Worm (Caenorhabditis elegans) whole organism, L4 larva: ENCODE measurements around the gene hpo-30.
A peak's percentile ranks its signal among the peaks of the same experiment; 100 is the strongest.

Source experiments
- D1046.2 ChIP-seq: fragments of 200-800 bp; sonication (Bioruptor generic); IDR thresholded peaks from 2 replicates; pipeline ENCODE4 v1.3.6; 2022; ENCODE audit warnings: missing genetic modification characterization, missing compliant biosample characterization
- F44E2.7 ChIP-seq: fragments of 200-800 bp; sonication (Bioruptor generic); IDR thresholded peaks from 2 replicates; pipeline ENCODE4 v2.1.2; 2022; ENCODE audit warnings: missing genetic modification characterization, missing compliant biosample characterization
- T26A8.4 ChIP-seq: fragments of 200-800 bp; sonication (Bioruptor generic); IDR thresholded peaks from 2 replicates; pipeline ENCODE4 v1.3.6; 2022; ENCODE audit warnings: missing genetic modification characterization, missing compliant biosample characterization
- Y105C5A.15 ChIP-seq: fragments of 200-800 bp; sonication (Bioruptor generic); IDR thresholded peaks from 2 replicates; pipeline ENCODE4 v1.3.6; 2022; ENCODE audit warnings: missing genetic modification characterization, missing compliant biosample characterization
- arid-1 ChIP-seq: fragments of 200-800 bp; sonication (Bioruptor generic); conservative IDR thresholded peaks from 2 replicates; pipeline ENCODE4 v1.3.6; 2022; ENCODE audit warnings: missing genetic modification reagents, missing genetic modification characterization, missing compliant biosample characterization
- ceh-20 ChIP-seq: fragments of 200-800 bp; sonication (Bioruptor generic); IDR thresholded peaks from 2 replicates; pipeline ENCODE4 v1.3.6; 2022; ENCODE audit warnings: missing genetic modification reagents, missing genetic modification characterization, missing compliant biosample characterization
- ceh-62 ChIP-seq: sonication (generic microtip); optimal IDR thresholded peaks from 2 replicates; lab custom pipeline; 2017; ENCODE audit warnings: missing biosample characterization, missing genetic modification characterization
- ceh-82 ChIP-seq: sonication (generic microtip); optimal IDR thresholded peaks from 2 replicates; lab custom pipeline; 2017; ENCODE audit warnings: missing biosample characterization, missing genetic modification characterization
- cey-2 ChIP-seq: sonication (generic microtip); optimal IDR thresholded peaks from 3 replicates; lab custom pipeline; 2017; ENCODE audit warnings: missing genetic modification characterization, mild to moderate bottlenecking, missing compliant biosample characterization, antibody characterized with exemption, borderline replicate concordance; ENCODE audit not compliant: insufficient read depth
- daf-16 ChIP-seq, 3 experiments: sonication (generic microtip); optimal IDR thresholded peaks; 2 replicates each; lab custom pipeline; 2016 to 2017; ENCODE audit warnings: missing genetic modification characterization in 3 of 3, missing genetic modification reagents in 3 of 3, mild to moderate bottlenecking in 2 of 3, missing compliant biosample characterization in 2 of 3, missing biosample characterization in 1 of 3, moderate library complexity in 1 of 3
- daf-19 ChIP-seq: fragments of 200-800 bp; sonication (Bioruptor generic); conservative IDR thresholded peaks from 2 replicates; pipeline ENCODE4 v1.3.6; 2022; ENCODE audit warnings: missing genetic modification characterization, missing compliant biosample characterization
- daf-8 ChIP-seq: fragments of 200-800 bp; sonication (Bioruptor generic); IDR thresholded peaks from 2 replicates; pipeline ENCODE4 v1.3.6; 2022; ENCODE audit warnings: missing genetic modification characterization, missing compliant biosample characterization
- dmd-6 ChIP-seq: fragments of 200-800 bp; sonication (Bioruptor generic); IDR thresholded peaks from 2 replicates; pipeline ENCODE4 v1.3.6; 2022; ENCODE audit warnings: missing genetic modification reagents, missing genetic modification characterization, missing compliant biosample characterization
- dmd-8 ChIP-seq: fragments of 200-800 bp; sonication (Bioruptor generic); IDR thresholded peaks from 2 replicates; pipeline ENCODE4 v1.3.6; 2022; ENCODE audit warnings: missing genetic modification characterization, missing compliant biosample characterization
- dpl-1 ChIP-seq: fragments of 150-350 bp; optimal IDR thresholded peaks from 2 replicates; lab custom pipeline; 2014; ENCODE audit warnings: missing biosample characterization, missing genetic modification reagents, missing genetic modification characterization
- dve-1 ChIP-seq: sonication (generic microtip); optimal IDR thresholded peaks from 2 replicates; lab custom pipeline; 2017; ENCODE audit warnings: antibody characterized with exemption, mild to moderate bottlenecking, missing genetic modification characterization, missing compliant biosample characterization; ENCODE audit not compliant: insufficient read depth
- egl-43 ChIP-seq: fragments of 200-800 bp; sonication (Bioruptor generic); IDR thresholded peaks from 2 replicates; pipeline ENCODE4 v1.3.6; 2022; ENCODE audit warnings: missing genetic modification reagents, missing genetic modification characterization, missing compliant biosample characterization
- fkh-10 ChIP-seq: fragments of 150-350 bp; optimal IDR thresholded peaks from 2 replicates; lab custom pipeline; 2014; ENCODE audit warnings: missing biosample characterization, missing genetic modification reagents, missing genetic modification characterization
- fos-1 ChIP-seq: fragments of 150-350 bp; optimal IDR thresholded peaks from 2 replicates; lab custom pipeline; 2014; ENCODE audit warnings: missing biosample characterization, missing genetic modification characterization
- jun-1 ChIP-seq: fragments of 150-350 bp; optimal IDR thresholded peaks from 2 replicates; lab custom pipeline; 2014; ENCODE audit warnings: missing biosample characterization, missing genetic modification reagents, missing genetic modification characterization
- lin-1 ChIP-seq: fragments of 200-800 bp; sonication (Bioruptor generic); IDR thresholded peaks from 2 replicates; pipeline ENCODE4 v1.3.6; 2022; ENCODE audit warnings: missing genetic modification reagents, missing genetic modification characterization, missing compliant biosample characterization
- lin-13 ChIP-seq: fragments of 150-350 bp; optimal IDR thresholded peaks from 2 replicates; lab custom pipeline; 2014; ENCODE audit warnings: missing biosample characterization, missing genetic modification reagents, missing genetic modification characterization
- lin-29 ChIP-seq: fragments of 200-800 bp; sonication (Bioruptor generic); IDR thresholded peaks from 2 replicates; pipeline ENCODE4 v1.3.6; 2022; ENCODE audit warnings: missing genetic modification reagents, missing genetic modification characterization, missing compliant biosample characterization
- lin-38 ChIP-seq: fragments of 200-800 bp; sonication (Bioruptor generic); IDR thresholded peaks from 2 replicates; pipeline ENCODE4 v1.3.6; 2022; ENCODE audit warnings: missing genetic modification reagents, missing genetic modification characterization, missing compliant biosample characterization
- madf-9 ChIP-seq: fragments of 200-800 bp; sonication (Bioruptor generic); conservative IDR thresholded peaks from 2 replicates; pipeline ENCODE4 v1.3.6; 2022; ENCODE audit warnings: missing genetic modification reagents, missing genetic modification characterization, missing compliant biosample characterization
- mdl-1 ChIP-seq, 2 experiments: fragments of 150-350 bp in 1 of 2; sonication (generic microtip) in 1 of 2; optimal IDR thresholded peaks; 2 replicates each; lab custom pipeline; 2014 to 2017; ENCODE audit warnings: missing biosample characterization in 2 of 2, missing genetic modification characterization in 2 of 2
- mdt-29 ChIP-seq: fragments of 200-800 bp; sonication (Bioruptor generic); IDR thresholded peaks from 2 replicates; pipeline ENCODE4 v1.3.6; 2022; ENCODE audit warnings: missing genetic modification reagents, missing genetic modification characterization, missing compliant biosample characterization
- mes-2 ChIP-seq: sonication (generic microtip); optimal IDR thresholded peaks from 2 replicates; lab custom pipeline; 2016; ENCODE audit warnings: missing genotype, mild to moderate bottlenecking, missing genetic modification characterization, missing compliant biosample characterization; ENCODE audit not compliant: poor library complexity, severe bottlenecking
- mxl-2 ChIP-seq: fragments of 200-800 bp; sonication (Bioruptor generic); conservative IDR thresholded peaks from 2 replicates; pipeline ENCODE4 v1.3.6; 2022; ENCODE audit warnings: missing genetic modification reagents, missing genetic modification characterization, missing compliant biosample characterization
- mxl-3 ChIP-seq: fragments of 200-800 bp; sonication (Bioruptor generic); optimal IDR thresholded peaks from 2 replicates; lab custom pipeline; 2018; ENCODE audit warnings: mild to moderate bottlenecking, missing genetic modification characterization, missing compliant biosample characterization
- nhr-10 ChIP-seq: fragments of 150-350 bp; optimal IDR thresholded peaks from 2 replicates; lab custom pipeline; 2014; ENCODE audit warnings: missing biosample characterization, missing genetic modification characterization
- nhr-102 ChIP-seq: sonication (generic microtip); optimal IDR thresholded peaks from 2 replicates; lab custom pipeline; 2016; ENCODE audit warnings: mild to moderate bottlenecking, missing genetic modification characterization, moderate library complexity, missing compliant biosample characterization
- nhr-111 ChIP-seq: fragments of 200-800 bp; sonication (Bioruptor generic); optimal IDR thresholded peaks from 2 replicates; lab custom pipeline; 2018; ENCODE audit warnings: mild to moderate bottlenecking, missing genetic modification characterization, missing compliant biosample characterization
- nhr-28 ChIP-seq: fragments of 150-350 bp; optimal IDR thresholded peaks from 2 replicates; lab custom pipeline; 2014; ENCODE audit warnings: missing biosample characterization, missing genetic modification characterization
- nhr-41 ChIP-seq: fragments of 200-800 bp; sonication (Bioruptor generic); IDR thresholded peaks from 2 replicates; pipeline ENCODE4 v1.3.6; 2022; ENCODE audit warnings: missing genetic modification reagents, missing genetic modification characterization, missing compliant biosample characterization
- nhr-42 ChIP-seq: fragments of 200-800 bp; sonication (Bioruptor generic); IDR thresholded peaks from 2 replicates; pipeline ENCODE4 v1.3.6; 2022; ENCODE audit warnings: missing genetic modification characterization, missing compliant biosample characterization
- nhr-76 ChIP-seq: fragments of 150-350 bp; optimal IDR thresholded peaks from 2 replicates; lab custom pipeline; 2014; ENCODE audit warnings: missing biosample characterization, missing genetic modification characterization
- snpc-1.2 ChIP-seq: fragments of 200-800 bp; sonication (Bioruptor generic); IDR thresholded peaks from 2 replicates; pipeline ENCODE4 v1.3.6; 2022; ENCODE audit warnings: missing genetic modification reagents, missing genetic modification characterization, missing compliant biosample characterization
- tag-97 ChIP-seq: fragments of 200-800 bp; sonication (Bioruptor generic); IDR thresholded peaks from 2 replicates; pipeline ENCODE4 v1.3.6; 2022; ENCODE audit warnings: missing genetic modification characterization, missing compliant biosample characterization
- tra-1 ChIP-seq: fragments of 200-800 bp; sonication (Bioruptor generic); IDR thresholded peaks from 2 replicates; pipeline ENCODE4 v1.3.6; 2022; ENCODE audit warnings: missing genetic modification reagents, missing genetic modification characterization, missing compliant biosample characterization
- unc-39 ChIP-seq: sonication (generic microtip); optimal IDR thresholded peaks from 2 replicates; lab custom pipeline; 2017; ENCODE audit warnings: missing biosample characterization, missing genetic modification characterization
- unc-62 ChIP-seq, 3 experiments: fragments of 150-350 bp in 1 of 3; sonication (generic microtip); optimal IDR thresholded peaks in 2 of 3; peaks in 1 of 3; 1 replicate in 1 of 3; 2 replicates in 2 of 3; lab custom pipeline; 2014 to 2017; ENCODE audit warnings: missing biosample characterization in 3 of 3, missing genetic modification characterization in 3 of 3, missing genetic modification reagents in 3 of 3, missing genotype in 1 of 3
- zag-1 ChIP-seq: fragments of 150-350 bp; optimal IDR thresholded peaks from 2 replicates; lab custom pipeline; 2014; ENCODE audit warnings: missing biosample characterization, missing genetic modification characterization
- zfp-3 ChIP-seq: fragments of 200-800 bp; sonication (Bioruptor generic); conservative IDR thresholded peaks from 2 replicates; pipeline ENCODE4 v1.3.6; 2022; ENCODE audit warnings: missing genetic modification reagents, missing genetic modification characterization, missing compliant biosample characterization
- ztf-11 ChIP-seq: fragments of 150-350 bp; optimal IDR thresholded peaks from 2 replicates; lab custom pipeline; 2014; ENCODE audit warnings: missing biosample characterization, missing genetic modification characterization
- ztf-7 ChIP-seq: fragments of 150-350 bp; optimal IDR thresholded peaks from 2 replicates; lab custom pipeline; 2014; ENCODE audit warnings: missing biosample characterization, missing genetic modification characterization

hpo-30 gene

ce11 chrV:12295015-12295414, 15.1 kb downstream of the hpo-30 start (continued):
- TF ChIP-seq daf-8 (GFP tag; lab: Robert Waterston, UW) = no peak
- no peak for TF ChIP-seq D1046.2 (GFP tag; lab: Robert Waterston, UW)
- no peak for TF ChIP-seq unc-39
- TF ChIP-seq cey-2 (tag; lab: Kevin White, UChicago) = no peak
- TF ChIP-seq mdt-29 (GFP tag; lab: Robert Waterston, UW) = no peak
- TF ChIP-seq ceh-82 (tag; lab: Kevin White, UChicago) = no peak
- TF ChIP-seq nhr-102 = no peak
- TF ChIP-seq dmd-8 = no peak
- peak; percentile 47 for TF ChIP-seq mxl-3 (GFP tag; lab: Kevin White, UChicago)
- TF ChIP-seq, all 104 proteins: peak for 5

DNA sequence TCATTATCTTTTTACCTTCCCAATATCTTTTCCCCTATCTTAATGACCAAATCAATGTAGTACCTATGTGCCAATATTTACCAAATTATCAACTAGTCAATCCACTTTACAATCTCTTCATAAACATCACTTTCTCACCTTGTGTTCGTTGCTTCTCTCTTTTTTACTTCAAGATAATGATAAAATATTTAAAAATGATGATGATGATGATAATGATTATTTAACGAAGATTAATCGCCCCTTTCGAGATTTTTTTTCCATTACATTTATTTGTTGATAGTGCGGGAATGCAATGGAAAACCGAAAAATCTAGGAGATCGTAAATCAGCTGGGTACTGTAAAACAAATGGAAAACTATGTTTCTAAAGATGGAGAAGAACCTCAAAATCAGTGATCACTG, 16.1 kb downstream of the hpo-30 start:
- TF ChIP-seq ztf-11 (no peak), madf-9 (GFP tag; lab: Robert Waterston, UW) (no peak), nhr-102 (no peak), T26A8.4 (GFP tag; lab: Robert Waterston, UW) (no peak), tra-1 (GFP tag; lab: Robert Waterston, UW) (0 out of 2 replicates have a peak, but pooled peaks have one; percentile 26), lin-38 (GFP tag; lab: Robert Waterston, UW) (no peak), dmd-6 (no peak), ceh-20 (peak; percentile 34; the same call in 1 of the 2 replicates), nhr-76 (tag; lab: Kevin White, UChicago) (no peak), egl-43 (GFP tag; lab: Robert Waterston, UW) (no peak), unc-62 (GFP tag; optimal IDR thresholded peaks at IDR 0.05 in 1 of 2; lab: Kevin White, UChicago) (peak in 1 of 2 experiments; percentile 79), unc-62 (tag; optimal IDR thresholded peaks at IDR 0.05; lab: Kevin White, UChicago) (no peak), D1046.2 (GFP tag; lab: Robert Waterston, UW) (no peak), unc-39 (no peak), nhr-111 (no peak), zfp-3 (no peak), nhr-28 (tag; lab: Kevin White, UChicago) (peak; percentile 32), daf-19 (GFP tag; lab: Robert Waterston, UW) (no peak), mxl-2 (GFP tag; lab: Robert Waterston, UW) (no peak)

ce11 chrV:12291587-12291986, 18.6 kb downstream of the hpo-30 start, which contains the start of the genes srpa-68 and srh-16:
Gene srpa-68 (minus strand): TSS chrV:12291658.
Gene srh-16 (plus strand): TSS chrV:12291861.
- TF ChIP-seq lin-1 (GFP tag; lab: Robert Waterston, UW) (peak; percentile 41; the same call in 1 of the 2 replicates), dpl-1 (GFP tag; lab: Kevin White, UChicago) (peak; percentile 99), snpc-1.2 (peak; percentile 61; the same call in 1 of the 2 replicates), arid-1 (GFP tag; lab: Robert Waterston, UW) (peak; percentile 88), dmd-8 (no peak), lin-29 (GFP tag; lab: Robert Waterston, UW) (peak; percentile 63), tra-1 (GFP tag; lab: Robert Waterston, UW) (0 out of 2 replicates have a peak, but pooled peaks have one; percentile 21), daf-16 (GFP tag; optimal IDR thresholded peaks at IDR 0.05; lab: Kevin White, UChicago) (peak; percentile 33 to 50), daf-16 (tag; optimal IDR thresholded peaks at IDR 0.05; lab: Kevin White, UChicago) (peak; percentile 60), lin-13 (GFP tag; lab: Kevin White, UChicago) (peak; percentile 74), dve-1 (tag; lab: Kevin White, UChicago) (peak; percentile 88), ztf-7 (tag; lab: Kevin White, UChicago) (peak; percentile 74), fkh-10 (GFP tag; lab: Kevin White, UChicago) (peak; percentile 46), jun-1 (peak; percentile 57), daf-19 (GFP tag; lab: Robert Waterston, UW) (0 out of 2 replicates have a peak, but pooled peaks have one; percentile 17), mdt-29 (GFP tag; lab: Robert Waterston, UW) (0 out of 2 replicates have a peak, but pooled peaks have one; percentile 26), nhr-41 (GFP tag; lab: Robert Waterston, UW) (no peak), F44E2.7 (GFP tag; lab: Robert Waterston, UW) (no peak), zag-1 (no peak), tag-97 (GFP tag; lab: Robert Waterston, UW) (no peak), ztf-11 (no peak), dmd-6 (peak; percentile 79), ceh-62 (tag; lab: Kevin White, UChicago) (no peak), mes-2 (peak; percentile 93), nhr-10 (tag; lab: Kevin White, UChicago) (no peak), Y105C5A.15 (GFP tag; lab: Robert Waterston, UW) (no peak), lin-38 (GFP tag; lab: Robert Waterston, UW) (peak; percentile 88), nhr-76 (tag; lab: Kevin White, UChicago) (peak; percentile 14), fos-1 (tag; lab: Kevin White, UChicago) (no peak), nhr-42 (GFP tag; lab: Robert Waterston, UW) (0 out of 2 replicates have a peak, but pooled peaks have one; percentile 44), mdl-1 (tag; optimal IDR thresholded peaks at IDR 0.05; lab: Kevin White, UChicago) (peak in 1 of 2 experiments; percentile 8)
